Worm (Caenorhabditis elegans) whole organism, young adult: ENCODE results near the gene cec-1.

Experiments
- fkh-3 ChIP-seq: sonication (generic microtip); optimal IDR thresholded peaks from 2 replicates; lab custom pipeline; 2016; ENCODE audit warnings: mild to moderate bottlenecking, missing genetic modification characterization, missing compliant biosample characterization
- mxl-1 ChIP-seq: sonication (generic microtip); optimal IDR thresholded peaks from 2 replicates; lab custom pipeline; 2016; ENCODE audit warnings: missing genetic modification characterization, missing compliant biosample characterization
- unc-62 ChIP-seq: fragments of 150-350 bp; optimal IDR thresholded peaks from 2 replicates; lab custom pipeline; 2014; ENCODE audit warnings: missing biosample characterization, missing genetic modification reagents, missing genetic modification characterization
- xnd-1 ChIP-seq: sonication (generic microtip); optimal IDR thresholded peaks from 2 replicates; lab custom pipeline; 2016; ENCODE audit warnings: missing genotype, missing genetic modification reagents, missing genetic modification characterization, missing compliant biosample characterization
- ztf-3 ChIP-seq: fragments of 200-800 bp; sonication (Bioruptor generic); optimal IDR thresholded peaks from 2 replicates; lab custom pipeline; 2018; ENCODE audit warnings: mild to moderate bottlenecking, missing genetic modification characterization, missing compliant biosample characterization

- TF ChIP-seq fkh-3 (tag; lab: Kevin White, UChicago) (no peak), unc-62 (GFP tag; lab: Kevin White, UChicago) (no peak), mxl-1 (tag; lab: Kevin White, UChicago) (no peak), xnd-1 (tag; lab: Kevin White, UChicago) (no peak), ztf-3 (no peak)
These were observed 25.0 kb downstream of the cec-1 start for ce11 chrIII:8451181-8451580.
